Fruit fly (Drosophila melanogaster): ENCODE measurements around the gene Tsp5D.

DNA sequence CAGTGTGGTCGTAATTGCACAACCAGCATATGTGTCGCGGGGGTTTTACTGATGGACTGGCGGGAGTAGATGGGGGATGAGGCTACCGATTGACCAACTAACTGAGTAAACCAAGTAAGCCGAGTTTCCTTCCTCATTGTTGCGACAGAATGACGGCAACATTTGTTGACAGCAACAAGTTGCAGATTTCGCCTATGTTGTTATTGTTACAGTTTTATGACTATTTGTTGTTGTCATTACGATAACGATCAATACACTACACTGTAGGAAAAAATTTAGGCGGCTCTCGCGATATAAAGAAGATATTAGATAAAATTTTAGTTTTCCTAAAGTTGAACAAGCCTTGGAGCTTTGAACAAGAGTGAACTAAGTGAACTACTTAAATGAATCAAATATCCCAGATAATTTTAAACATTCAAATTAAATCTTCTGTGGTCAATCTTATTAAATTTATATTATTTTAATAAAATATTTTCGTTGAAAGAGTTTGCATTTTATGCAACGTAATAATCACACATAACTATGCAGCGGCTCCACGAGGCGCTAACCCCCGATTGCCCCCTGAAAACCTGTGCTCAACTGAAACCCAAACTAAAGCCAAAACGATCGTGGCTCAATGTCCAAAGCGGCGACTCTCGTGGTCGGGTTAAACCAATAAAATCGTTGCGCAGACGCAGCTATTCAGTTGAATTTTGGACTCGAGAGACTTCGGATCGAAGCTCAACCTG lies 7.2 kb downstream of the Tsp5D start, which contains the start of gene CG5928:
- TF ChIP-seq CG16779 (tag; optimal IDR thresholded peaks at IDR 0.05), result no peak
- no peak for TF ChIP-seq CG11294 (GFP tag; IDR thresholded peaks at IDR 0.05)
- TF ChIP-seq CG4318 (GFP tag; optimal IDR thresholded peaks at IDR 0.05), result peak; percentile 18
- no peak for TF ChIP-seq CG34406 (GFP tag; optimal IDR thresholded peaks at IDR 0.05)
- no peak for TF ChIP-seq Smox (GFP tag; optimal IDR thresholded peaks at IDR 0.05)
- no peak for TF ChIP-seq fkh (GFP tag; optimal IDR thresholded peaks at IDR 0.05)
- TF ChIP-seq CG11762 (GFP tag; optimal IDR thresholded peaks at IDR 0.05; ENCODE audit: insufficient read depth), result no peak
- no peak for TF ChIP-seq Hr39 (GFP tag; optimal IDR thresholded peaks at IDR 0.05)
- TF ChIP-seq CG6854 (GFP tag; optimal IDR thresholded peaks at IDR 0.05), result no peak
- TF ChIP-seq CG3032 (tag; optimal IDR thresholded peaks at IDR 0.05), result no peak
- TF ChIP-seq Blimp-1 (GFP tag; optimal IDR thresholded peaks at IDR 0.05), result no peak
- no peak for TF ChIP-seq Gug (GFP tag; IDR thresholded peaks at IDR 0.05)
- peak; percentile 60 for TF ChIP-seq CG6276 (GFP tag; optimal IDR thresholded peaks at IDR 0.05)
- no peak for TF ChIP-seq CG10669 (GFP tag; optimal IDR thresholded peaks at IDR 0.05)

Data from whole organism, prepupa.